Fruit fly (Drosophila melanogaster) whole organism, embryonic: ENCODE data around the gene CG15742.
A peak's percentile ranks its signal among the peaks of the same experiment; 100 is the strongest.

Experiments used
- Abd-B ChIP-seq: fragments of 200-800 bp; sonication (Bioruptor generic); optimal IDR thresholded peaks from 2 replicates; lab custom pipeline; 2018; ENCODE audit warnings: missing biosample characterization, mild to moderate bottlenecking, missing genetic modification characterization, moderate library complexity
- Atf6 ChIP-seq: fragments of 200-800 bp; sonication (Bioruptor generic); IDR thresholded peaks from 2 replicates; pipeline ENCODE4 v1.3.6; 2022; ENCODE audit warnings: missing biosample characterization, missing genetic modification characterization
- B-H1 ChIP-seq: fragments of 200-800 bp; sonication (Bioruptor generic); IDR thresholded peaks from 3 replicates; pipeline ENCODE4 v1.3.6; 2022; ENCODE audit warnings: missing biosample characterization, missing genetic modification characterization
- B-H2 ChIP-seq: fragments of 200-800 bp; sonication (Bioruptor generic); optimal IDR thresholded peaks from 2 replicates; lab custom pipeline; 2018; ENCODE audit warnings: missing biosample characterization, mild to moderate bottlenecking, missing genetic modification characterization
- CG10267 ChIP-seq: fragments of 200-800 bp; sonication (Bioruptor generic); optimal IDR thresholded peaks from 2 replicates; lab custom pipeline; 2018; ENCODE audit warnings: missing biosample characterization, mild to moderate bottlenecking, missing genetic modification characterization, moderate library complexity
- CG10565 ChIP-seq: fragments of 200-800 bp; sonication (Bioruptor generic); optimal IDR thresholded peaks from 3 replicates; lab custom pipeline; 2016; ENCODE audit warnings: missing biosample characterization, mild to moderate bottlenecking, missing genetic modification characterization
- CG11504 ChIP-seq: fragments of 200-800 bp; sonication (Bioruptor generic); optimal IDR thresholded peaks from 3 replicates; lab custom pipeline; 2019; ENCODE audit warnings: missing biosample characterization, mild to moderate bottlenecking, missing genetic modification characterization, moderate library complexity
- CG12219 ChIP-seq: fragments of 200-800 bp; sonication (Bioruptor generic); optimal IDR thresholded peaks from 3 replicates; lab custom pipeline; 2018; ENCODE audit warnings: missing biosample characterization, mild to moderate bottlenecking, missing genetic modification characterization
- CG12236 ChIP-seq: fragments of 200-800 bp; sonication (Bioruptor generic); optimal IDR thresholded peaks from 2 replicates; lab custom pipeline; 2016; ENCODE audit warnings: missing biosample characterization, missing genetic modification characterization
- CG12769 ChIP-seq: fragments of 200-800 bp; sonication (Bioruptor generic); optimal IDR thresholded peaks from 2 replicates; lab custom pipeline; 2019; ENCODE audit warnings: missing biosample characterization, mild to moderate bottlenecking, missing genetic modification characterization, moderate library complexity
- CG14667 ChIP-seq: fragments of 200-800 bp; sonication (Bioruptor generic); IDR thresholded peaks from 2 replicates; pipeline ENCODE4 v1.3.6; 2022; ENCODE audit warnings: missing biosample characterization, missing genetic modification characterization
- CG15011 ChIP-seq: fragments of 200-800 bp; sonication (Bioruptor generic); optimal IDR thresholded peaks from 3 replicates; lab custom pipeline; 2018; ENCODE audit warnings: missing biosample characterization, mild to moderate bottlenecking, missing genetic modification characterization
- CG15696 ChIP-seq: fragments of 200-800 bp; sonication (Bioruptor generic); optimal IDR thresholded peaks from 2 replicates; lab custom pipeline; 2019; ENCODE audit warnings: missing biosample characterization, mild to moderate bottlenecking, missing genetic modification characterization, moderate library complexity
- CG1602 ChIP-seq: fragments of 200-800 bp; sonication (Bioruptor generic); optimal IDR thresholded peaks from 3 replicates; lab custom pipeline; 2016; ENCODE audit warnings: missing biosample characterization, missing genetic modification characterization
- CG17328 ChIP-seq: fragments of 200-800 bp; sonication (Bioruptor generic); IDR thresholded peaks from 2 replicates; pipeline ENCODE4 v1.3.6; 2022; ENCODE audit warnings: missing biosample characterization, missing genetic modification characterization
- CG2712 ChIP-seq: fragments of 200-800 bp; optimal IDR thresholded peaks from 3 replicates; lab custom pipeline; 2019; ENCODE audit warnings: missing biosample characterization, mild to moderate bottlenecking, missing genetic modification characterization, moderate library complexity
- CG2889 ChIP-seq: fragments of 200-800 bp; sonication (Bioruptor generic); IDR thresholded peaks from 3 replicates; pipeline ENCODE4 v1.3.6; 2022; ENCODE audit warnings: missing biosample characterization, missing genetic modification characterization
- CG34376 ChIP-seq: fragments of 200-800 bp; sonication (Bioruptor generic); optimal IDR thresholded peaks from 2 replicates; lab custom pipeline; 2018; ENCODE audit warnings: missing biosample characterization, mild to moderate bottlenecking, missing genetic modification characterization
- CG4404 ChIP-seq: fragments of 200-800 bp; sonication (Bioruptor generic); IDR thresholded peaks from 2 replicates; pipeline ENCODE4 v1.3.6; 2022; ENCODE audit warnings: missing biosample characterization, missing genetic modification characterization
- CG4424 ChIP-seq: fragments of 200-800 bp; sonication (Bioruptor generic); optimal IDR thresholded peaks from 3 replicates; lab custom pipeline; 2016; ENCODE audit warnings: missing biosample characterization, missing genetic modification characterization
- CG6175 ChIP-seq: fragments of 200-800 bp; sonication (Bioruptor generic); IDR thresholded peaks from 3 replicates; pipeline ENCODE4 v1.3.6; 2022; ENCODE audit warnings: missing biosample characterization, missing genetic modification characterization
- CG6254 ChIP-seq: fragments of 200-800 bp; sonication (Bioruptor generic); optimal IDR thresholded peaks from 3 replicates; lab custom pipeline; 2017; ENCODE audit warnings: mild to moderate bottlenecking, missing biosample characterization, missing genetic modification reagents, missing genetic modification characterization
- CG7786 ChIP-seq: fragments of 200-800 bp; sonication (Bioruptor generic); optimal IDR thresholded peaks from 2 replicates; lab custom pipeline; 2016; ENCODE audit warnings: missing biosample characterization, missing genetic modification characterization
- CG8478 ChIP-seq: fragments of >200 bp; optimal IDR thresholded peaks from 2 replicates; lab custom pipeline; 2018
- CG8765 ChIP-seq: fragments of 200-800 bp; sonication (Bioruptor generic); IDR thresholded peaks from 2 replicates; pipeline ENCODE4 v1.3.6; 2022; ENCODE audit warnings: missing biosample characterization, missing genetic modification characterization
- CrebB ChIP-seq: fragments of 200-800 bp; sonication (Bioruptor generic); optimal IDR thresholded peaks from 3 replicates; lab custom pipeline; 2018; ENCODE audit warnings: missing biosample characterization, mild to moderate bottlenecking, missing genetic modification characterization
- Dip3 ChIP-seq: fragments of 200-800 bp; sonication (Bioruptor generic); optimal IDR thresholded peaks from 3 replicates; lab custom pipeline; 2016; ENCODE audit warnings: missing biosample characterization, missing genetic modification characterization
- Ets97D ChIP-seq: fragments of 200-800 bp; sonication (Bioruptor generic); optimal IDR thresholded peaks from 3 replicates; lab custom pipeline; 2016; ENCODE audit warnings: missing biosample characterization, missing genetic modification characterization
- HLHmδ ChIP-seq: fragments of 200-800 bp; sonication (Bioruptor generic); optimal IDR thresholded peaks from 2 replicates; lab custom pipeline; 2018; ENCODE audit warnings: missing biosample characterization, mild to moderate bottlenecking, missing genetic modification characterization, moderate library complexity
- Hr39 ChIP-seq: fragments of >200 bp; optimal IDR thresholded peaks from 2 replicates; lab custom pipeline; 2017
- Max ChIP-seq: fragments of 200-800 bp; sonication (Bioruptor generic); optimal IDR thresholded peaks from 2 replicates; lab custom pipeline; 2016; ENCODE audit warnings: missing biosample characterization, mild to moderate bottlenecking, missing genetic modification characterization
- Mrtf ChIP-seq: fragments of 200-800 bp; sonication (Bioruptor generic); IDR thresholded peaks from 3 replicates; pipeline ENCODE4 v1.3.6; 2022; ENCODE audit warnings: missing biosample characterization, missing genetic modification characterization
- Nf-YC ChIP-seq: fragments of 200-800 bp; optimal IDR thresholded peaks from 3 replicates; lab custom pipeline; 2019; ENCODE audit warnings: missing biosample characterization, mild to moderate bottlenecking, missing genetic modification characterization, moderate library complexity
- Pdp1 ChIP-seq, 2 experiments: fragments of 200-800 bp; sonication (Bioruptor generic); optimal IDR thresholded peaks; 3 replicates each; lab custom pipeline; 2016; ENCODE audit warnings: missing biosample characterization in 2 of 2, missing genetic modification characterization in 2 of 2, mild to moderate bottlenecking in 1 of 2, moderate library complexity in 1 of 2
- Side ChIP-seq: fragments of 200-800 bp; sonication (Bioruptor generic); optimal IDR thresholded peaks from 2 replicates; lab custom pipeline; 2016; ENCODE audit warnings: missing biosample characterization, missing genetic modification characterization
- Usf ChIP-seq: fragments of 200-800 bp; sonication (Bioruptor generic); optimal IDR thresholded peaks from 2 replicates; lab custom pipeline; 2017; ENCODE audit warnings: missing genotype, missing biosample characterization, missing genetic modification characterization
- ash1 ChIP-seq: fragments of 200-800 bp; sonication (Bioruptor generic); optimal IDR thresholded peaks from 2 replicates; lab custom pipeline; 2018; ENCODE audit warnings: missing biosample characterization, mild to moderate bottlenecking, missing genetic modification characterization
- bbx ChIP-seq: fragments of 200-800 bp; sonication (Bioruptor generic); IDR thresholded peaks from 2 replicates; pipeline ENCODE4 v1.3.6; 2022; ENCODE audit warnings: missing biosample characterization, missing genetic modification characterization; ENCODE audit not compliant: partially characterized antibody
- cwo ChIP-seq: fragments of 200-800 bp; sonication (Bioruptor generic); optimal IDR thresholded peaks from 3 replicates; lab custom pipeline; 2017; ENCODE audit warnings: missing biosample characterization, missing genetic modification characterization, mild to moderate bottlenecking, moderate library complexity, missing genetic modification reagents
- fu2 ChIP-seq: fragments of 200-800 bp; sonication (Bioruptor generic); optimal IDR thresholded peaks from 2 replicates; lab custom pipeline; 2016; ENCODE audit warnings: missing biosample characterization, missing genetic modification characterization
- gfzf ChIP-seq: fragments of 200-800 bp; sonication (Bioruptor generic); optimal IDR thresholded peaks from 2 replicates; lab custom pipeline; 2016; ENCODE audit warnings: missing biosample characterization, mild to moderate bottlenecking, missing genetic modification characterization, moderate library complexity
- knrl ChIP-seq: fragments of 200-800 bp; sonication (Bioruptor generic); IDR thresholded peaks from 3 replicates; pipeline ENCODE4 v1.3.6; 2022; ENCODE audit warnings: missing biosample characterization, missing genetic modification characterization; ENCODE audit not compliant: partially characterized antibody
- lola ChIP-seq, 3 experiments: fragments of >200 bp in 2 of 3; fragments of 200-800 bp in 1 of 3; sonication (Bioruptor generic) in 1 of 3; optimal IDR thresholded peaks; 2 replicates each; lab custom pipeline; 2017 to 2019; ENCODE audit warnings: missing biosample characterization in 3 of 3, missing genetic modification characterization in 3 of 3, mild to moderate bottlenecking in 1 of 3, moderate library complexity in 1 of 3
- luna ChIP-seq: fragments of 200-800 bp; sonication (Bioruptor generic); optimal IDR thresholded peaks from 2 replicates; lab custom pipeline; 2016; ENCODE audit warnings: missing biosample characterization, missing genetic modification characterization
- nmo ChIP-seq: fragments of 200-800 bp; sonication (Bioruptor generic); optimal IDR thresholded peaks from 2 replicates; lab custom pipeline; 2018; ENCODE audit warnings: missing biosample characterization, mild to moderate bottlenecking, missing genetic modification characterization, moderate library complexity
- row ChIP-seq: fragments of 200-800 bp; sonication (Bioruptor generic); IDR thresholded peaks from 3 replicates; pipeline ENCODE4 v1.3.6; 2022; ENCODE audit warnings: missing biosample characterization, missing genetic modification characterization
- shn ChIP-seq: fragments of 200-800 bp; sonication (Bioruptor generic); optimal IDR thresholded peaks from 3 replicates; lab custom pipeline; 2016; ENCODE audit warnings: missing biosample characterization, missing genetic modification characterization
- sna ChIP-seq: fragments of 200-800 bp; sonication (Bioruptor generic); IDR thresholded peaks from 2 replicates; pipeline ENCODE4 v1.3.6; 2022; ENCODE audit warnings: missing biosample characterization, missing genetic modification characterization; ENCODE audit not compliant: partially characterized antibody
- stwl ChIP-seq: fragments of 200-800 bp; sonication (Bioruptor generic); optimal IDR thresholded peaks from 3 replicates; lab custom pipeline; 2018; ENCODE audit warnings: missing biosample characterization, mild to moderate bottlenecking, missing genetic modification characterization, moderate library complexity
- twi ChIP-seq: fragments of 200-800 bp; optimal IDR thresholded peaks from 2 replicates; lab custom pipeline; 2019; ENCODE audit warnings: missing biosample characterization, mild to moderate bottlenecking, missing genetic modification characterization, moderate library complexity

CG15742 gene

DNA sequence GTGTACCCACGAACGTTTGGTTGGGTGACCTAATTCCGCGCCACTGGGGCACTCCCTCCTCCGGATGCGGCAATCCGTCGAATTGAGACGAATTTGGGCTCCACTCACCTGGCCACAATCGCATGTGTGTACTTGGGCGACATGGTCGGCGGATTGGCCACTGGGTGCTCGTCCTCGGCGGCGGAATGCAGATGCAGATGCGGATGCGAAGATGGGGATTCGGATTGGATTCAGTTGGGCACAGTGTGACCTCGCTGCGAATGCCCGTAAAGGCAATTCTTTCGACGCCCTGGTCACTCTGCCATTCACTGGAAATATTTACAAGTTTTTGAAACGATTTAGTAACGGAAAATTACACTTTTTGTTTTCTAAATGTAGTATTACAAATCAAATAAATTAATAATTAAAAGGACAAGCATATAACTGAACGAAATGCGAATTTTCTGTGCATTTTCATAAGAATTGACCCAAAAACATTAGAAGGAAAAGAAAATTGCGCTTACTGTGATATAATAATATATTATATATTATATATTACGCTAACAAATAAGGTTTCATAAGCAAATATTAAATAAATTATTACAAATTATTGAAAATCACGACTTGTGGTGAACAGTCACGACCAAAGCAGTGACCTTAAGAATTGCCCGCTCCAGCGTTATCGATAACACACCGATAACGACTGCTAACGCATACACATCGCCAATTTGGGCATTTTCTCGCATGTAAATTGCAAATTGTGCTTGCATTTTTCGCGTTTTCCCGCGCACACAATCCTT lies 38.3 kb upstream of the CG15742 start, which contains the start of gene CG1622 (continued):
- TF ChIP-seq Dip3 (GFP tag; lab: Kevin White, UChicago) (no peak), CG4404 (GFP tag; lab: Robert Waterston, UW) (no peak), HLHmδ (GFP tag; lab: Kevin White, UChicago) (no peak), CG17328 (peak; percentile 29; the same call in 1 of the 2 replicates), CrebB (tag; lab: Kevin White, UChicago) (no peak), gfzf (GFP tag; lab: Kevin White, UChicago) (peak; percentile 68), CG12219 (GFP tag; lab: Kevin White, UChicago) (no peak), CG2712 (peak; percentile 48), twi (tag; lab: Kevin White, UChicago) (no peak), CG2889 (GFP tag; lab: Robert Waterston, UW) (no peak), CG14667 (GFP tag; lab: Robert Waterston, UW) (no peak), CG10267 (tag; lab: Kevin White, UChicago) (peak; percentile 35), Ets97D (GFP tag; lab: Kevin White, UChicago) (no peak), nmo (GFP tag; lab: Kevin White, UChicago) (peak; percentile 47), CG11504 (tag; lab: Kevin White, UChicago) (no peak), Max (GFP tag; lab: Kevin White, UChicago) (no peak), Pdp1 (GFP tag; optimal IDR thresholded peaks at IDR 0.05; lab: Kevin White, UChicago) (no peak), Mrtf (no peak), CG10565 (GFP tag; lab: Kevin White, UChicago) (no peak), Atf6 (GFP tag; lab: Robert Waterston, UW) (no peak), CG34376 (GFP tag; lab: Kevin White, UChicago) (no peak), Side (GFP tag; lab: Kevin White, UChicago) (no peak), knrl (GFP tag; lab: Robert Waterston, UW) (0 out of 3 replicates have a peak, but pooled peaks have one; percentile 7), Hr39 (no peak), CG7786 (GFP tag; lab: Kevin White, UChicago) (no peak), CG15696 (tag; lab: Kevin White, UChicago) (peak; percentile 9), B-H2 (GFP tag; lab: Kevin White, UChicago) (no peak), CG4424 (GFP tag; lab: Kevin White, UChicago) (peak; percentile 9), CG8478 (lab: Kevin White, UChicago) (no peak), bbx (GFP tag; lab: Robert Waterston, UW) (peak; percentile 39; the same call in 1 of the 2 replicates), CG8765 (no peak), CG1602 (GFP tag; lab: Kevin White, UChicago) (no peak), lola (GFP tag; optimal IDR thresholded peaks at IDR 0.05; lab: Kevin White, UChicago) (peak in 1 of 3 experiments; percentile 22), CG6254 (GFP tag; lab: Kevin White, UChicago) (no peak), Usf (GFP tag; lab: Kevin White, UChicago) (no peak), fu2 (GFP tag; lab: Kevin White, UChicago) (no peak), sna (GFP tag; lab: Robert Waterston, UW) (no peak), ash1 (GFP tag; lab: Kevin White, UChicago) (no peak), shn (no peak), Nf-YC (peak; percentile 39), CG15011 (GFP tag; lab: Kevin White, UChicago) (no peak), row (GFP tag; lab: Robert Waterston, UW) (peak; percentile 83), Abd-B (peak; percentile 1), B-H1 (peak; percentile 25; the same call in 1 of the 3 replicates), CG12236 (GFP tag; lab: Kevin White, UChicago) (no peak), stwl (peak; percentile 17), cwo (no peak), CG6175 (GFP tag; lab: Robert Waterston, UW) (no peak), CG12769 (tag; lab: Kevin White, UChicago) (no peak), luna (GFP tag; lab: Kevin White, UChicago) (no peak)
